Worm (Caenorhabditis elegans): Measurements from ENCODE around the gene gst-35.
"Not testable (repeated sequence)": the region's sequence is repeated elsewhere in the genome, so short reads cannot be mapped to it uniquely, and the experiment has no call there.

gst-35 gene

ce11 chrII:15171816-15172215 is 13.4 kb downstream of the gst-35 start, which contains the start of gene gst-39:
Gene gst-39 (minus strand): TSS chrII:15171916.
- not testable (repeated sequence) for TF ChIP-seq flt-1 (GFP tag; IDR thresholded peaks at IDR 0.05); ets-7 (tag; optimal IDR thresholded peaks at IDR 0.05); tbx-37 (GFP tag; conservative IDR thresholded peaks at IDR 0.05)

- no peak for TF ChIP-seq pes-1 (GFP tag; IDR thresholded peaks at IDR 0.05)
- no peak for TF ChIP-seq hmbx-1 (tag; optimal IDR thresholded peaks at IDR 0.05)
- TF ChIP-seq hnd-1 (tag; optimal IDR thresholded peaks at IDR 0.05), result no peak
- TF ChIP-seq tbx-11 (GFP tag; IDR thresholded peaks at IDR 0.05), result no peak
- TF ChIP-seq tra-4 (tag; optimal IDR thresholded peaks at IDR 0.05), result no peak
- TF ChIP-seq flt-1 (GFP tag; IDR thresholded peaks at IDR 0.05), result no peak
- no peak for TF ChIP-seq tbx-37 (GFP tag; conservative IDR thresholded peaks at IDR 0.05)
- TF ChIP-seq F13C5.2 (tag; optimal IDR thresholded peaks at IDR 0.05), result no peak
These were observed 15.3 kb downstream of the gst-35 start, which contains the start of gene gst-29 for ce11 chrII:15169811-15170282. Gene gst-29 (minus strand): TSS chrII:15169861.

ce11 chrII:15167340-15167739 is 17.8 kb downstream of the gst-35 start, which contains the start of gene gst-28:
Gene gst-28 (minus strand): TSS chrII:15167577.
- TF ChIP-seq flt-1 (GFP tag; IDR thresholded peaks at IDR 0.05), result no peak
- TF ChIP-seq hmbx-1 (tag; optimal IDR thresholded peaks at IDR 0.05), result no peak
- no peak for TF ChIP-seq ceh-13 (GFP tag; optimal IDR thresholded peaks at IDR 0.05)
- no peak for TF ChIP-seq scrt-1 (GFP tag; IDR thresholded peaks at IDR 0.05)
- TF ChIP-seq sea-1 (GFP tag; conservative IDR thresholded peaks at IDR 0.05), result no peak
- no peak for TF ChIP-seq hmg-4 (GFP tag; optimal IDR thresholded peaks at IDR 0.05)
- TF ChIP-seq pes-1 (GFP tag; IDR thresholded peaks at IDR 0.05), result no peak
- no peak for TF ChIP-seq B0310.2 (tag; optimal IDR thresholded peaks at IDR 0.05)
- no peak for TF ChIP-seq hnd-1 (tag; optimal IDR thresholded peaks at IDR 0.05)
- TF ChIP-seq ets-7 (tag; optimal IDR thresholded peaks at IDR 0.05), result no peak
- no peak for TF ChIP-seq F13C5.2 (tag; optimal IDR thresholded peaks at IDR 0.05)
- no peak for TF ChIP-seq tbx-11 (GFP tag; IDR thresholded peaks at IDR 0.05)
- TF ChIP-seq ceh-36 (tag; optimal IDR thresholded peaks at IDR 0.05), result no peak
- TF ChIP-seq ama-1 (optimal IDR thresholded peaks at IDR 0.05), result no peak
- TF ChIP-seq tbx-37 (GFP tag; conservative IDR thresholded peaks at IDR 0.05), result no peak
- TF ChIP-seq aly-1 (tag; optimal IDR thresholded peaks at IDR 0.05), result no peak
- TF ChIP-seq tra-4 (tag; optimal IDR thresholded peaks at IDR 0.05), result no peak

- peak; percentile 82 for TF ChIP-seq aly-1 (tag; optimal IDR thresholded peaks at IDR 0.05)
- peak; percentile 33 for TF ChIP-seq tra-4 (tag; optimal IDR thresholded peaks at IDR 0.05)
- TF ChIP-seq hmg-4 (GFP tag; optimal IDR thresholded peaks at IDR 0.05), result peak; percentile 92
- TF ChIP-seq scrt-1 (GFP tag; IDR thresholded peaks at IDR 0.05), result peak; percentile 91
- TF ChIP-seq B0310.2 (tag; optimal IDR thresholded peaks at IDR 0.05), result peak; percentile 76
- TF ChIP-seq flt-1 (GFP tag; IDR thresholded peaks at IDR 0.05), result peak; percentile 90
- peak; percentile 79 for TF ChIP-seq hnd-1 (tag; optimal IDR thresholded peaks at IDR 0.05)
- no peak for TF ChIP-seq ama-1 (optimal IDR thresholded peaks at IDR 0.05)
- TF ChIP-seq tbx-11 (GFP tag; IDR thresholded peaks at IDR 0.05), result peak; percentile 86
- peak; percentile 81 for TF ChIP-seq ceh-36 (tag; optimal IDR thresholded peaks at IDR 0.05)
- TF ChIP-seq tbx-37 (GFP tag; conservative IDR thresholded peaks at IDR 0.05), result peak; percentile 75
- peak; percentile 43 for TF ChIP-seq hmbx-1 (tag; optimal IDR thresholded peaks at IDR 0.05)
- TF ChIP-seq ets-7 (tag; optimal IDR thresholded peaks at IDR 0.05), result peak; percentile 65
- TF ChIP-seq ceh-13 (GFP tag; optimal IDR thresholded peaks at IDR 0.05), result peak; percentile 75
- TF ChIP-seq F13C5.2 (tag; optimal IDR thresholded peaks at IDR 0.05), result peak; percentile 92
- peak; percentile 88 for TF ChIP-seq pes-1 (GFP tag; IDR thresholded peaks at IDR 0.05)
- peak; percentile 86 for TF ChIP-seq sea-1 (GFP tag; conservative IDR thresholded peaks at IDR 0.05)
These were observed 19.4 kb downstream of the gst-35 start, which contains the start of gene gst-27 for ce11 chrII:15165681-15166235. Gene gst-27 (minus strand): TSS chrII:15165731.

- TF ChIP-seq tra-4 (tag; optimal IDR thresholded peaks at IDR 0.05), result no peak
- TF ChIP-seq hnd-1 (tag; optimal IDR thresholded peaks at IDR 0.05), result no peak
- no peak for TF ChIP-seq pes-1 (GFP tag; IDR thresholded peaks at IDR 0.05)
- no peak for TF ChIP-seq tbx-37 (GFP tag; conservative IDR thresholded peaks at IDR 0.05)
- no peak for TF ChIP-seq scrt-1 (GFP tag; IDR thresholded peaks at IDR 0.05)
- TF ChIP-seq ets-7 (tag; optimal IDR thresholded peaks at IDR 0.05), result no peak
- no peak for TF ChIP-seq sea-1 (GFP tag; conservative IDR thresholded peaks at IDR 0.05)
- no peak for TF ChIP-seq hmbx-1 (tag; optimal IDR thresholded peaks at IDR 0.05)
- no peak for TF ChIP-seq flt-1 (GFP tag; IDR thresholded peaks at IDR 0.05)
- no peak for TF ChIP-seq tbx-11 (GFP tag; IDR thresholded peaks at IDR 0.05)
- TF ChIP-seq ceh-36 (tag; optimal IDR thresholded peaks at IDR 0.05), result no peak
- TF ChIP-seq ama-1 (optimal IDR thresholded peaks at IDR 0.05), result no peak
- no peak for TF ChIP-seq ceh-13 (GFP tag; optimal IDR thresholded peaks at IDR 0.05)
These were observed 20.7 kb downstream of the gst-35 start, which contains the start of gene gst-26 for ce11 chrII:15164453-15164852. Gene gst-26 (minus strand): TSS chrII:15164553.

ce11 chrII:15158364-15158763 is 26.8 kb downstream of the gst-35 start:
- TF ChIP-seq ceh-36 (tag; optimal IDR thresholded peaks at IDR 0.05) (peak; percentile 82), hmbx-1 (tag; optimal IDR thresholded peaks at IDR 0.05) (no peak)

- TF ChIP-seq sea-1 (GFP tag; conservative IDR thresholded peaks at IDR 0.05) (no peak), scrt-1 (GFP tag; IDR thresholded peaks at IDR 0.05) (no peak), hmbx-1 (tag; optimal IDR thresholded peaks at IDR 0.05) (no peak), ets-7 (tag; optimal IDR thresholded peaks at IDR 0.05) (no peak), hnd-1 (tag; optimal IDR thresholded peaks at IDR 0.05) (no peak), pes-1 (GFP tag; IDR thresholded peaks at IDR 0.05) (no peak), flt-1 (GFP tag; IDR thresholded peaks at IDR 0.05) (no peak), tbx-11 (GFP tag; IDR thresholded peaks at IDR 0.05) (no peak), tbx-37 (GFP tag; conservative IDR thresholded peaks at IDR 0.05) (no peak), F13C5.2 (tag; optimal IDR thresholded peaks at IDR 0.05) (no peak), B0310.2 (tag; optimal IDR thresholded peaks at IDR 0.05) (no peak), ceh-36 (tag; optimal IDR thresholded peaks at IDR 0.05) (no peak), hmg-4 (GFP tag; optimal IDR thresholded peaks at IDR 0.05) (no peak), tra-4 (tag; optimal IDR thresholded peaks at IDR 0.05) (no peak), aly-1 (tag; optimal IDR thresholded peaks at IDR 0.05) (no peak)
These were observed 27.3 kb downstream of the gst-35 start, which contains the start of gene ptr-20 for ce11 chrII:15157880-15158279. Gene ptr-20 (plus strand): TSS chrII:15158180.

Measured in whole organism, early embryonic.